Worm (Caenorhabditis elegans) whole organism, L4/young adult: ENCODE results near the gene agr-1.

Experiments used
- W03F9.2 ChIP-seq: fragments of 150-350 bp; optimal IDR thresholded peaks from 2 replicates; lab custom pipeline; 2014; ENCODE audit warnings: missing biosample characterization, missing genetic modification characterization
- him-1 ChIP-seq: sonication (generic microtip); optimal IDR thresholded peaks from 2 replicates; lab custom pipeline; 2016; ENCODE audit warnings: missing genotype, missing genetic modification reagents, missing genetic modification characterization, missing compliant biosample characterization

ce11 chrII:6781231-6781630 is 6.3 kb upstream of the agr-1 start:
- TF ChIP-seq W03F9.2 (tag; lab: Kevin White, UChicago): no peak
- TF ChIP-seq him-1 (tag; lab: Kevin White, UChicago): no peak
